Worm (Caenorhabditis elegans): ENCODE measurements around the gene acp-1.

acp-1 gene

ce11 chrX:3339882-3340281 lies 45.4 kb downstream of the acp-1 start:
- TF ChIP-seq W03F9.2 (tag; optimal IDR thresholded peaks at IDR 0.05): no peak
- no peak for TF ChIP-seq dao-5 (tag; optimal IDR thresholded peaks at IDR 0.05)

ce11 chrX:3334115-3334514 lies 51.1 kb downstream of the acp-1 start:
- TF ChIP-seq dao-5 (tag; optimal IDR thresholded peaks at IDR 0.05): no peak
- TF ChIP-seq W03F9.2 (tag; optimal IDR thresholded peaks at IDR 0.05): no peak
- TF ChIP-seq him-1 (tag; optimal IDR thresholded peaks at IDR 0.05): no peak

All from whole organism, L4/young adult.